Fruit fly (Drosophila melanogaster): Measurements from ENCODE around the gene CG14453.
A peak's percentile ranks its signal among the peaks of the same experiment; 100 is the strongest.

The CG14453 gene

DNA sequence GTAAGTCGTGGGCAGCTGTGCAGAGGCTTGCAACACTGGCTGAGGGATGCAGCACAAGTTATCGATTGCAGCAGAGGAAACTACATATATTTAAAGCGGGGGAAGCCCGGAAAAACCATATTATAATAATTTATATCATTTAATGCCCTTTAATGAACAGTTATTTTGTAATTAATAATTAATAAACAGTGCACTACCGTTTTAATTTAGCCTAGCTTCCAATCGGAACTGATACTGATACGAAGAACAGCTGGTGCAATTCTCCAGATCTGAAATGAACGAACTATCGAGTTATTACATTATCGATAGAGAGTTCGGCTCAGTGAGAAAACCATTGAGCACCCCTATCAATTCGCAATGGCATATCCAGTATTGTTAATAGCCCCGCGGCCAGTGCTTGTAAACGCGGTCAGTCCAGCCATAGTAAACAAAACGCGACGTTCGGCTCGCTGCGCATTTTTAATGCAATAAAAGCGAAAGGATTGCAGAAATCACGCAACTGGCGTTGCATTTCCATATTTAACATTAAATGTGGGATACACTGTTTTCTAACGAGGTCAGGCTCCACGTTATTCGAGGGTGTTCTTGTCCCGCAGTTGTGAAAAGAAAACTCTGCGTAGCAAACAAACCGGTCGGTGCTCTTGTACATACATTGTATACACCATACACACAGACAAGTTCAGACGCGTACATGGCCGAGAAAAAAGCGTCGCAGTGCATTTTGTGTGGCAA, 47.7 kb downstream of the CG14453 start, which contains the start of gene CG7369 (continued):
- no peak for TF ChIP-seq CG10321 (GFP tag; IDR thresholded peaks at IDR 0.05)
- peak; percentile 88 for TF ChIP-seq CG16815 (GFP tag; optimal IDR thresholded peaks at IDR 0.05)
- no peak for TF ChIP-seq en (GFP tag; optimal IDR thresholded peaks at IDR 0.05)
- peak; percentile 92 for TF ChIP-seq corto (GFP tag; optimal IDR thresholded peaks at IDR 0.05)
- peak; percentile 33 for TF ChIP-seq salm (tag; optimal IDR thresholded peaks at IDR 0.05)
- TF ChIP-seq slp2 (GFP tag; optimal IDR thresholded peaks at IDR 0.05) = peak; percentile 37
- TF ChIP-seq CG12071 (GFP tag; optimal IDR thresholded peaks at IDR 0.05) = peak; percentile 64
- TF ChIP-seq fd3F (GFP tag; optimal IDR thresholded peaks at IDR 0.05) = peak; percentile 82
- peak; percentile 78; the same call in 1 of the 2 replicates for TF ChIP-seq wdn (GFP tag; IDR thresholded peaks at IDR 0.05)
- peak; percentile 46 for TF ChIP-seq nau (GFP tag; optimal IDR thresholded peaks at IDR 0.05)
- TF ChIP-seq CG10543 (GFP tag; optimal IDR thresholded peaks at IDR 0.05) = peak; percentile 91
- peak; percentile 73 for TF ChIP-seq Nf-YC (tag; optimal IDR thresholded peaks at IDR 0.05)
- TF ChIP-seq CG16779 (GFP tag; IDR thresholded peaks at IDR 0.05) = peak; percentile 71
- TF ChIP-seq CG14441 (GFP tag; IDR thresholded peaks at IDR 0.05) = peak; percentile 68
- peak; percentile 59 for TF ChIP-seq CG10462 (GFP tag; optimal IDR thresholded peaks at IDR 0.05)
- TF ChIP-seq NK7.1 (GFP tag; optimal IDR thresholded peaks at IDR 0.05) = peak; percentile 32
- peak; percentile 28 for TF ChIP-seq run (tag; optimal IDR thresholded peaks at IDR 0.05)
- peak; percentile 78 for TF ChIP-seq odd (GFP tag; optimal IDR thresholded peaks at IDR 0.05)
- TF ChIP-seq CG2116 (GFP tag; optimal IDR thresholded peaks at IDR 0.05) = peak; percentile 93
- peak; percentile 89 for TF ChIP-seq CG9215 (GFP tag; IDR thresholded peaks at IDR 0.05)
- TF ChIP-seq CG4328 (GFP tag; optimal IDR thresholded peaks at IDR 0.05) = peak; percentile 82
- TF ChIP-seq CG10209 (GFP tag; optimal IDR thresholded peaks at IDR 0.05) = peak; percentile 86
- TF ChIP-seq CG32532 (GFP tag; IDR thresholded peaks at IDR 0.05) = peak; percentile 83
- TF ChIP-seq vnd (GFP tag; IDR thresholded peaks at IDR 0.05; ENCODE audit: partially characterized antibody) = peak; percentile 69; the same call in 2 of the 3 replicates
- peak; percentile 37 for TF ChIP-seq MTF-1 (GFP tag; optimal IDR thresholded peaks at IDR 0.05; ENCODE audit: borderline replicate concordance)
- TF ChIP-seq unpg (GFP tag; optimal IDR thresholded peaks at IDR 0.05) = peak; percentile 67
- peak; percentile 81 for TF ChIP-seq CG18262 (tag; optimal IDR thresholded peaks at IDR 0.05)
- peak; percentile 89 for TF ChIP-seq Dbx (GFP tag; IDR thresholded peaks at IDR 0.05)
- TF ChIP-seq CG18476 (GFP tag; optimal IDR thresholded peaks at IDR 0.05) = peak; percentile 79
- peak; percentile 88 for TF ChIP-seq Blimp-1 (GFP tag; optimal IDR thresholded peaks at IDR 0.05)
- peak; percentile 76 for TF ChIP-seq CG2129 (GFP tag; IDR thresholded peaks at IDR 0.05; ENCODE audit: partially characterized antibody)
- TF ChIP-seq grn (GFP tag; optimal IDR thresholded peaks at IDR 0.05) = peak; percentile 31
- TF ChIP-seq shn (GFP tag; optimal IDR thresholded peaks at IDR 0.05) = peak; percentile 69
- peak; percentile 76 for TF ChIP-seq CG16813 (GFP tag; IDR thresholded peaks at IDR 0.05; ENCODE audit: partially characterized antibody)
- peak; percentile 100 for TF ChIP-seq CG10267 (tag; optimal IDR thresholded peaks at IDR 0.05)
- peak; percentile 57; the same call in 1 of the 2 replicates for TF ChIP-seq peb (GFP tag; IDR thresholded peaks at IDR 0.05)
- peak; percentile 26 for TF ChIP-seq CG12744 (GFP tag; optimal IDR thresholded peaks at IDR 0.05)
- peak; percentile 79; the same call in 1 of the 2 replicates for TF ChIP-seq sisA (GFP tag; IDR thresholded peaks at IDR 0.05)
- TF ChIP-seq CG12391 (tag; optimal IDR thresholded peaks at IDR 0.05) = peak; percentile 87
- TF ChIP-seq CG14860 (GFP tag; IDR thresholded peaks at IDR 0.05; ENCODE audit: partially characterized antibody) = peak; percentile 71; the same call in 2 of the 3 replicates
- TF ChIP-seq croc (GFP tag; conservative IDR thresholded peaks at IDR 0.05) = peak; percentile 67
- TF ChIP-seq Doc2 (GFP tag; IDR thresholded peaks at IDR 0.05) = peak; percentile 55; the same call in 1 of the 2 replicates
- TF ChIP-seq pzg (GFP tag; optimal IDR thresholded peaks at IDR 0.05) = peak; percentile 76
- peak; percentile 42 for TF ChIP-seq CG3163 (GFP tag; optimal IDR thresholded peaks at IDR 0.05)
- peak; percentile 54; the same call in 1 of the 2 replicates for TF ChIP-seq ham (GFP tag; IDR thresholded peaks at IDR 0.05)
- peak; percentile 72 for TF ChIP-seq Atf3 (GFP tag; optimal IDR thresholded peaks at IDR 0.05)
- no peak for TF ChIP-seq sqz (GFP tag; optimal IDR thresholded peaks at IDR 0.05)
- TF ChIP-seq HLH4C (GFP tag; IDR thresholded peaks at IDR 0.05; ENCODE audit: partially characterized antibody) = peak; percentile 73

Measured in whole organism, embryonic.